Worm (Caenorhabditis elegans): ENCODE results near the gene W10G11.1.

The W10G11.1 gene

DNA sequence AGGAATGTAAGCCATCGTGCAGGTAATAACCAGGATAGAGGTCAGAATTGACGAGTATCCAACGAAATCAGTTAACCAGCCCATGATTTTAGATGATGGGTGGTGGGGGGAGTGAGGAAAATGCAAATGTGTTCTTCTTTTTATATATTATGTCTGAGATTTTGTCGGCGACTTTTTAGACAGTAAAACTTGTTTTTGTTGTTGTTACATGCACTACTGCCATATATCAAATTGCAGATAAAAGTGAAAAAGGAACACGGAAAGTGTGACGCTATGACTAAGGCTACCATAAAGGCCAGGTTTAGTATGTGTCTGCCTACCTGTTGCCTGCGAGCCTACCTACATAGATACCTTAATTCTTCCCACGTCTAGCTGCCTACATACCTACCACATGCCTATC lies 36.4 kb downstream of the W10G11.1 start, which contains the start of gene col-72:
TSS of gene col-72 (minus strand) at position 101 of the 400 bp plus-strand sequence.
- no peak for TF ChIP-seq nhr-84 (tag; optimal IDR thresholded peaks at IDR 0.05)
- TF ChIP-seq lsy-2 (tag; optimal IDR thresholded peaks at IDR 0.05), result no peak
- TF ChIP-seq isw-1 (GFP tag; IDR thresholded peaks at IDR 0.05), result no peak
- no peak for TF ChIP-seq efl-1 (optimal IDR thresholded peaks at IDR 0.05)
- TF ChIP-seq efl-1 (GFP tag; optimal IDR thresholded peaks at IDR 0.05 in 1 of 2), result peak in 1 of 2 experiments; percentile 50
- TF ChIP-seq nhr-85 (tag), result no peak
- TF ChIP-seq tbx-2 (tag; optimal IDR thresholded peaks at IDR 0.05), result no peak

ce11 chrII:3523547-3523946 lies 36.9 kb downstream of the W10G11.1 start:
- peak; percentile 45 for TF ChIP-seq egl-13 (tag; optimal IDR thresholded peaks at IDR 0.05)
- peak; percentile 70 for TF ChIP-seq nhr-85 (tag)
- peak; percentile 81 for TF ChIP-seq lin-14 (GFP tag; optimal IDR thresholded peaks at IDR 0.05)
- peak; percentile 73 for TF ChIP-seq rnt-1 (tag; optimal IDR thresholded peaks at IDR 0.05)
- peak; percentile 15 for TF ChIP-seq blmp-1 (tag; optimal IDR thresholded peaks at IDR 0.05)
- TF ChIP-seq swsn-7 (tag; optimal IDR thresholded peaks at IDR 0.05), result peak; percentile 73
- peak; percentile 94 to 97 for TF ChIP-seq lsy-2 (tag; optimal IDR thresholded peaks at IDR 0.05)
- peak; percentile 82 for TF ChIP-seq ceh-88 (GFP tag; IDR thresholded peaks at IDR 0.05)
- TF ChIP-seq nhr-47 (tag; optimal IDR thresholded peaks at IDR 0.05), result peak; percentile 84
- peak; percentile 79 for TF ChIP-seq nhr-20 (tag; optimal IDR thresholded peaks at IDR 0.05)
- TF ChIP-seq lin-13 (GFP tag; optimal IDR thresholded peaks at IDR 0.05), result peak; percentile 61
- TF ChIP-seq efl-1 (optimal IDR thresholded peaks at IDR 0.05), result peak; percentile 71 to 79
- peak; percentile 66 to 97 for TF ChIP-seq efl-1 (GFP tag; optimal IDR thresholded peaks at IDR 0.05 in 1 of 2)
- peak; percentile 87 for TF ChIP-seq nhr-77 (tag; optimal IDR thresholded peaks at IDR 0.05)
- peak; percentile 58 for TF ChIP-seq dsc-1 (tag; optimal IDR thresholded peaks at IDR 0.05)
- TF ChIP-seq nhr-19 (GFP tag; conservative IDR thresholded peaks at IDR 0.05), result peak; percentile 88
- TF ChIP-seq fkh-4 (tag; optimal IDR thresholded peaks at IDR 0.05; ENCODE audit: borderline replicate concordance), result peak; percentile 18
- peak; percentile 80 for TF ChIP-seq F16B12.6 (tag; optimal IDR thresholded peaks at IDR 0.05)
- TF ChIP-seq dpl-1 (GFP tag; optimal IDR thresholded peaks at IDR 0.05), result peak; percentile 47 to 73 (median 67)
- peak; percentile 67 to 75 for TF ChIP-seq lin-35 (GFP tag; optimal IDR thresholded peaks at IDR 0.05)
- peak; percentile 74 for TF ChIP-seq tbx-2 (tag; optimal IDR thresholded peaks at IDR 0.05)
- TF ChIP-seq nhr-237 (tag; optimal IDR thresholded peaks at IDR 0.05), result peak; percentile 34
- peak in 1 of 2 experiments; percentile 27 for TF ChIP-seq mdl-1 (tag; optimal IDR thresholded peaks at IDR 0.05)
- peak; percentile 84 for TF ChIP-seq lin-15B (tag; optimal IDR thresholded peaks at IDR 0.05)
- TF ChIP-seq grh-1 (GFP tag; IDR thresholded peaks at IDR 0.05), result peak; percentile 83
- TF ChIP-seq pax-3 (tag; optimal IDR thresholded peaks at IDR 0.05), result peak; percentile 77
- TF ChIP-seq lir-3 (tag; optimal IDR thresholded peaks at IDR 0.05; ENCODE audit: poor library complexity), result peak; percentile 76
- peak in 2 of 3 experiments; percentile 50 to 54 for TF ChIP-seq ceh-82 (tag; optimal IDR thresholded peaks at IDR 0.05)
- TF ChIP-seq unc-98 (GFP tag; IDR thresholded peaks at IDR 0.05), result peak; percentile 57; the same call in 1 of the 2 replicates
- peak; percentile 51 for TF ChIP-seq C16A3.4 (tag; optimal IDR thresholded peaks at IDR 0.05)
- TF ChIP-seq mep-1 (tag; optimal IDR thresholded peaks at IDR 0.05), result peak; percentile 45
- TF ChIP-seq nhr-90 (tag; optimal IDR thresholded peaks at IDR 0.05; ENCODE audit: poor library complexity), result peak; percentile 40
- peak; percentile 60; the same call in 1 of the 2 replicates for TF ChIP-seq mab-9 (GFP tag; IDR thresholded peaks at IDR 0.05)
- peak; percentile 88 for TF ChIP-seq nhr-71 (tag; optimal IDR thresholded peaks at IDR 0.05)
- TF ChIP-seq xbp-1 (tag; optimal IDR thresholded peaks at IDR 0.05), result peak; percentile 69
- TF ChIP-seq fkh-8 (tag; optimal IDR thresholded peaks at IDR 0.05), result peak; percentile 79
- peak; percentile 43 for TF ChIP-seq fkh-10 (GFP tag; optimal IDR thresholded peaks at IDR 0.05)
- peak; percentile 57 for TF ChIP-seq unc-86 (tag; optimal IDR thresholded peaks at IDR 0.05)
- TF ChIP-seq fos-1 (tag; optimal IDR thresholded peaks at IDR 0.05), result peak; percentile 25
- peak; percentile 81 for TF ChIP-seq isw-1 (GFP tag; IDR thresholded peaks at IDR 0.05)
- peak; percentile 13 for TF ChIP-seq snpc-4 (tag; optimal IDR thresholded peaks at IDR 0.05)
- TF ChIP-seq irx-1 (tag; optimal IDR thresholded peaks at IDR 0.05), result peak; percentile 39
- TF ChIP-seq C04F5.9 (tag; optimal IDR thresholded peaks at IDR 0.05), result peak; percentile 68
- peak; percentile 85 for TF ChIP-seq snu-23 (GFP tag; optimal IDR thresholded peaks at IDR 0.05)

Data from whole organism, L1 larva.